Fruit fly (Drosophila melanogaster): ENCODE results near the gene CG6168.
A peak's percentile ranks its signal among the peaks of the same experiment; 100 is the strongest.

CG6168 gene

dm6 chr3L:11273444-11274141 is 47.9 kb downstream of the CG6168 start:
- TF ChIP-seq esn (GFP tag; optimal IDR thresholded peaks at IDR 0.05) (no peak), fkh (GFP tag; optimal IDR thresholded peaks at IDR 0.05) (peak; percentile 63), dsx (GFP tag; optimal IDR thresholded peaks at IDR 0.05; ENCODE audit: poor library complexity, severe bottlenecking) (no peak), spab (GFP tag; optimal IDR thresholded peaks at IDR 0.05) (no peak), fd59A (GFP tag; optimal IDR thresholded peaks at IDR 0.05) (no peak), svp (GFP tag) (no peak), CG8632 (GFP tag; optimal IDR thresholded peaks at IDR 0.05) (no peak), CG3919 (GFP tag; optimal IDR thresholded peaks at IDR 0.05) (no peak), Ets96B (tag; optimal IDR thresholded peaks at IDR 0.05) (no peak), vri (GFP tag; optimal IDR thresholded peaks at IDR 0.05) (peak; percentile 39), CG3032 (tag; optimal IDR thresholded peaks at IDR 0.05) (no peak), CG8319 (GFP tag; optimal IDR thresholded peaks at IDR 0.05) (no peak)

- TF ChIP-seq esn (GFP tag; optimal IDR thresholded peaks at IDR 0.05) (no peak), CG15336 (GFP tag; IDR thresholded peaks at IDR 0.05) (no peak), Met (GFP tag; optimal IDR thresholded peaks at IDR 0.05) (no peak), fd59A (GFP tag; optimal IDR thresholded peaks at IDR 0.05) (no peak), Hr4 (GFP tag; optimal IDR thresholded peaks at IDR 0.05) (no peak), CG11294 (GFP tag; IDR thresholded peaks at IDR 0.05) (no peak), fkh (GFP tag; optimal IDR thresholded peaks at IDR 0.05) (no peak), pdm3 (GFP tag; optimal IDR thresholded peaks at IDR 0.05) (no peak), Eip75B (GFP tag; optimal IDR thresholded peaks at IDR 0.05) (no peak)
These were observed 48.5 kb downstream of the CG6168 start for dm6 chr3L:11273013-11273343.

dm6 chr3L:11272243-11273012 is 49.1 kb downstream of the CG6168 start:
- no peak for TF ChIP-seq acj6 (GFP tag; optimal IDR thresholded peaks at IDR 0.05)
- TF ChIP-seq esn (GFP tag; optimal IDR thresholded peaks at IDR 0.05), result peak; percentile 6
- TF ChIP-seq pdm3 (GFP tag; optimal IDR thresholded peaks at IDR 0.05), result peak; percentile 13
- peak; percentile 74 for TF ChIP-seq Eip78C (GFP tag)
- TF ChIP-seq net (GFP tag; optimal IDR thresholded peaks at IDR 0.05), result no peak
- TF ChIP-seq ss (GFP tag; optimal IDR thresholded peaks at IDR 0.05), result peak in 1 of 2 experiments; percentile 42
- TF ChIP-seq CG6792 (GFP tag; optimal IDR thresholded peaks at IDR 0.05), result no peak
- TF ChIP-seq fd85E (GFP tag; optimal IDR thresholded peaks at IDR 0.05), result no peak
- no peak for TF ChIP-seq Ets21C (GFP tag; optimal IDR thresholded peaks at IDR 0.05)
- TF ChIP-seq Eip93F (GFP tag; optimal IDR thresholded peaks at IDR 0.05), result no peak
- TF ChIP-seq CG8632 (GFP tag; optimal IDR thresholded peaks at IDR 0.05), result no peak
- no peak for TF ChIP-seq CG6276 (GFP tag; optimal IDR thresholded peaks at IDR 0.05)
- no peak for TF ChIP-seq CG7368 (GFP tag; optimal IDR thresholded peaks at IDR 0.05)
- TF ChIP-seq CG4318 (GFP tag; optimal IDR thresholded peaks at IDR 0.05), result no peak
- TF ChIP-seq CG9139 (GFP tag; optimal IDR thresholded peaks at IDR 0.05), result peak; percentile 32
- no peak for TF ChIP-seq spab (GFP tag; optimal IDR thresholded peaks at IDR 0.05)
- TF ChIP-seq Hr4 (GFP tag; optimal IDR thresholded peaks at IDR 0.05), result no peak
- no peak for TF ChIP-seq CG11762 (GFP tag; optimal IDR thresholded peaks at IDR 0.05; ENCODE audit: insufficient read depth)
- no peak for TF ChIP-seq fd59A (GFP tag; optimal IDR thresholded peaks at IDR 0.05)
- TF ChIP-seq CG15336 (GFP tag; IDR thresholded peaks at IDR 0.05), result 0 out of 2 replicates have a peak, but pooled peaks have one; percentile 26
- TF ChIP-seq svp (GFP tag), result peak; percentile 86
- no peak for TF ChIP-seq Sox15 (GFP tag; optimal IDR thresholded peaks at IDR 0.05)
- peak; percentile 3 for TF ChIP-seq CG3919 (GFP tag; optimal IDR thresholded peaks at IDR 0.05)
- no peak for TF ChIP-seq CG32006 (GFP tag; optimal IDR thresholded peaks at IDR 0.05)
- no peak for TF ChIP-seq CG10631 (GFP tag; optimal IDR thresholded peaks at IDR 0.05)
- TF ChIP-seq CG10669 (GFP tag; optimal IDR thresholded peaks at IDR 0.05), result no peak
- no peak for TF ChIP-seq Hr39 (GFP tag; optimal IDR thresholded peaks at IDR 0.05)
- TF ChIP-seq Met (GFP tag; optimal IDR thresholded peaks at IDR 0.05), result no peak
- TF ChIP-seq Sox14 (GFP tag; optimal IDR thresholded peaks at IDR 0.05), result no peak
- no peak for TF ChIP-seq lz (GFP tag; optimal IDR thresholded peaks at IDR 0.05)
- no peak for TF ChIP-seq Blimp-1 (GFP tag; optimal IDR thresholded peaks at IDR 0.05)
- no peak for TF ChIP-seq CG8319 (GFP tag; optimal IDR thresholded peaks at IDR 0.05)
- no peak for TF ChIP-seq Ets96B (tag; optimal IDR thresholded peaks at IDR 0.05)
- TF ChIP-seq CG34406 (GFP tag; optimal IDR thresholded peaks at IDR 0.05), result no peak
- TF ChIP-seq topi (GFP tag; optimal IDR thresholded peaks at IDR 0.05), result no peak
- no peak for TF ChIP-seq Gug (GFP tag; IDR thresholded peaks at IDR 0.05)
- TF ChIP-seq Sox102F (GFP tag; optimal IDR thresholded peaks at IDR 0.05), result no peak
- TF ChIP-seq Lpt (GFP tag; optimal IDR thresholded peaks at IDR 0.05), result no peak
